Fruit fly (Drosophila melanogaster): ENCODE results near the gene CG14443.

CG14443 gene

DNA sequence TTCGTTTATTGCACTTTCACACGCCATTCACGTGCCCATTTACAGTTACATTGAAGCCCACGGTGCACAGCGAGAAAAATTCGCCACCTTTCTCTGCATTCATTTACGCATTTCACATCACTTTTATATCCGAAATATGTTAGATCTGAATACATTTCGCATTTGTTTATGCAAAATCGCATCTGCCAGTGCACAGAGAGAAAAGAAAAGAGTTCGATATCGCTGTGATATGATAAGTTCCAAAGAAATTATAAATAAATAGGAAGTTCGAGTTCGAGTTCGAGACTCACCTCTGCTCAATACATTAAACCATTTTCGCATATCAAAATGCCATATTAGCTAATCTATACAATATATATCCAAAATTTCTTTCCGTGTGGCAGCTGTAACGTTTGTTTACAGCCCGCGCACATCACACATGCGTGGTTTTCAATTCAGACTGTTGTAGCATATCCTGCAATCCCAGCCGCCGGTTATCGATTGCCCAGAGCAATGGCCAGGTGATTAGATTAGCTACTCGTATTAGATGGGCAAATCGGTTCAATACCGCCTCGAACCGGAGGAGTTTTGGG, 22.4 kb downstream of the CG14443 start (continued):
- peak; percentile 28 for TF ChIP-seq CG8290 (GFP tag; optimal IDR thresholded peaks at IDR 0.05)
- TF ChIP-seq CG8290 (tag; optimal IDR thresholded peaks at IDR 0.05), result peak in 1 of 2 experiments; percentile 77
- peak; percentile 77 for TF ChIP-seq CG12299 (tag; optimal IDR thresholded peaks at IDR 0.05)
- peak; percentile 69 for TF ChIP-seq CG4328 (GFP tag; optimal IDR thresholded peaks at IDR 0.05)
- peak; percentile 97 for TF ChIP-seq Ets65A (GFP tag)
- no peak for TF ChIP-seq Hr39 (optimal IDR thresholded peaks at IDR 0.05)
- TF ChIP-seq Taf1 (GFP tag; IDR thresholded peaks at IDR 0.05), result peak; percentile 63
- peak; percentile 49 for TF ChIP-seq CG2116 (GFP tag; optimal IDR thresholded peaks at IDR 0.05)
- TF ChIP-seq oc (tag; optimal IDR thresholded peaks at IDR 0.05), result peak; percentile 64
- TF ChIP-seq CG14014 (GFP tag; IDR thresholded peaks at IDR 0.05), result peak; percentile 80
- 0 out of 2 replicates have a peak, but pooled peaks have one; percentile 17 for TF ChIP-seq sim (GFP tag; IDR thresholded peaks at IDR 0.05)
- no peak for TF ChIP-seq CG15073 (GFP tag; optimal IDR thresholded peaks at IDR 0.05)
- TF ChIP-seq CG3995 (GFP tag; optimal IDR thresholded peaks at IDR 0.05), result peak; percentile 51
- TF ChIP-seq CG17568 (GFP tag; optimal IDR thresholded peaks at IDR 0.05), result peak; percentile 63
- peak; percentile 82 for TF ChIP-seq CG14441 (GFP tag; IDR thresholded peaks at IDR 0.05)
- TF ChIP-seq wek (GFP tag; optimal IDR thresholded peaks at IDR 0.05), result peak; percentile 26
- peak; percentile 58 for TF ChIP-seq Hmx (GFP tag; optimal IDR thresholded peaks at IDR 0.05)
- TF ChIP-seq CG17912 (GFP tag; optimal IDR thresholded peaks at IDR 0.05), result no peak
- no peak for TF ChIP-seq h (optimal IDR thresholded peaks at IDR 0.05)
- peak; percentile 57 for TF ChIP-seq E2f2 (GFP tag; IDR thresholded peaks at IDR 0.05)
- peak; percentile 47 for TF ChIP-seq CG6254 (GFP tag; optimal IDR thresholded peaks at IDR 0.05)
- TF ChIP-seq Abd-B (GFP tag; optimal IDR thresholded peaks at IDR 0.05), result peak; percentile 84
- TF ChIP-seq Kr (GFP tag; optimal IDR thresholded peaks at IDR 0.05), result no peak
- no peak for TF ChIP-seq CG7963 (GFP tag; IDR thresholded peaks at IDR 0.05; ENCODE audit: partially characterized antibody)
- no peak for TF ChIP-seq Elba2 (GFP tag; optimal IDR thresholded peaks at IDR 0.05)
- TF ChIP-seq wor (GFP tag; IDR thresholded peaks at IDR 0.05), result peak; percentile 71
- peak; percentile 73 for TF ChIP-seq CG14710 (tag; optimal IDR thresholded peaks at IDR 0.05)
- TF ChIP-seq CG18476 (GFP tag; optimal IDR thresholded peaks at IDR 0.05), result peak; percentile 74
- TF ChIP-seq dmrt11E (tag; optimal IDR thresholded peaks at IDR 0.05), result peak; percentile 60
- TF ChIP-seq vvl (GFP tag; IDR thresholded peaks at IDR 0.05), result peak; percentile 83
- TF ChIP-seq Atf-2 (GFP tag; optimal IDR thresholded peaks at IDR 0.05), result peak; percentile 81
- TF ChIP-seq Mrtf (GFP tag; IDR thresholded peaks at IDR 0.05), result peak; percentile 69; the same call in 2 of the 3 replicates
- TF ChIP-seq Dip3 (GFP tag; optimal IDR thresholded peaks at IDR 0.05), result peak; percentile 85
- TF ChIP-seq Camta (GFP tag; optimal IDR thresholded peaks at IDR 0.05), result peak; percentile 85
- 0 out of 3 replicates have a peak, but pooled peaks have one; percentile 48 for TF ChIP-seq CG2889 (GFP tag; IDR thresholded peaks at IDR 0.05)
- TF ChIP-seq Dfd (GFP tag; optimal IDR thresholded peaks at IDR 0.05), result no peak
- TF ChIP-seq HHEX (GFP tag; optimal IDR thresholded peaks at IDR 0.05), result peak; percentile 88
- TF ChIP-seq ci (GFP tag; IDR thresholded peaks at IDR 0.05), result peak; percentile 67; the same call in 2 of the 3 replicates
- no peak for TF ChIP-seq Dip2 (GFP tag; IDR thresholded peaks at IDR 0.05)
- TF ChIP-seq sug (tag; optimal IDR thresholded peaks at IDR 0.05), result peak; percentile 67
- no peak for TF ChIP-seq unc-4 (GFP tag; IDR thresholded peaks at IDR 0.05; ENCODE audit: partially characterized antibody)
- peak; percentile 64 for TF ChIP-seq Six4 (GFP tag; optimal IDR thresholded peaks at IDR 0.05)
- peak; percentile 64 for TF ChIP-seq CG10462 (GFP tag; optimal IDR thresholded peaks at IDR 0.05)
- peak; percentile 81 for TF ChIP-seq zfh1 (GFP tag; IDR thresholded peaks at IDR 0.05)
- peak; percentile 79 for TF ChIP-seq HLH3B (GFP tag; IDR thresholded peaks at IDR 0.05)
- no peak for TF ChIP-seq pfk (GFP tag; optimal IDR thresholded peaks at IDR 0.05)
- peak; percentile 56 for TF ChIP-seq twi (tag; optimal IDR thresholded peaks at IDR 0.05)
- TF ChIP-seq CG7786 (GFP tag; optimal IDR thresholded peaks at IDR 0.05), result peak; percentile 78
- peak; percentile 73 for TF ChIP-seq otp (GFP tag; IDR thresholded peaks at IDR 0.05)
- TF ChIP-seq jumu (GFP tag; optimal IDR thresholded peaks at IDR 0.05), result peak; percentile 58
- TF ChIP-seq Fer1 (GFP tag; optimal IDR thresholded peaks at IDR 0.05), result peak; percentile 88
- TF ChIP-seq her (GFP tag; optimal IDR thresholded peaks at IDR 0.05), result peak; percentile 70

Data from whole organism, embryonic.